Fruit fly (Drosophila melanogaster) whole organism, embryonic: ENCODE measurements around the gene CG18748.

Experiments
- ATbp ChIP-seq: fragments of 200-800 bp; sonication (Bioruptor generic); optimal IDR thresholded peaks from 2 replicates; lab custom pipeline; 2017; ENCODE audit warnings: missing biosample characterization, mild to moderate bottlenecking, missing genetic modification characterization, missing genetic modification reagents
- Antp ChIP-seq: fragments of 200-800 bp; sonication (Bioruptor generic); optimal IDR thresholded peaks from 3 replicates; lab custom pipeline; 2016; ENCODE audit warnings: missing biosample characterization, missing genetic modification characterization
- Awh ChIP-seq: fragments of 200-800 bp; sonication (Bioruptor generic); IDR thresholded peaks from 2 replicates; pipeline ENCODE4, ENCODE4 v1.3.6; 2022; ENCODE audit warnings: missing biosample characterization, missing genetic modification characterization
- Blimp-1 ChIP-seq: fragments of 200-800 bp; sonication (Bioruptor generic); optimal IDR thresholded peaks from 3 replicates; lab custom pipeline; 2018; ENCODE audit warnings: missing biosample characterization, missing genetic modification characterization, mild to moderate bottlenecking, moderate library complexity, missing genetic modification reagents
- CG10543 ChIP-seq: fragments of 200-800 bp; sonication (Bioruptor generic); optimal IDR thresholded peaks from 3 replicates; lab custom pipeline; 2017; ENCODE audit warnings: missing biosample characterization, mild to moderate bottlenecking, missing genetic modification characterization, moderate library complexity
- CG11456 ChIP-seq: fragments of 200-800 bp; sonication (Bioruptor generic); IDR thresholded peaks from 3 replicates; pipeline ENCODE4 v1.3.6; 2022; ENCODE audit warnings: missing biosample characterization, missing genetic modification characterization
- CG13296 ChIP-seq: fragments of 200-800 bp; sonication (Bioruptor generic); optimal IDR thresholded peaks from 3 replicates; lab custom pipeline; 2018; ENCODE audit warnings: missing biosample characterization, mild to moderate bottlenecking, missing genetic modification characterization
- CG14441 ChIP-seq: fragments of 200-800 bp; sonication (Bioruptor generic); IDR thresholded peaks from 2 replicates; pipeline ENCODE4 v1.3.6; 2022; ENCODE audit warnings: missing biosample characterization, missing genetic modification characterization
- CG14710 ChIP-seq: fragments of 200-800 bp; sonication (Bioruptor generic); optimal IDR thresholded peaks from 3 replicates; lab custom pipeline; 2019; ENCODE audit warnings: missing biosample characterization, mild to moderate bottlenecking, missing genetic modification characterization, moderate library complexity
- CG1602 ChIP-seq: fragments of 200-800 bp; sonication (Bioruptor generic); optimal IDR thresholded peaks from 3 replicates; lab custom pipeline; 2016; ENCODE audit warnings: missing biosample characterization, missing genetic modification characterization
- CG17186 ChIP-seq: fragments of 200-800 bp; sonication (Bioruptor generic); optimal IDR thresholded peaks from 3 replicates; lab custom pipeline; 2017; ENCODE audit warnings: missing biosample characterization, missing genetic modification reagents, missing genetic modification characterization
- CG17568 ChIP-seq: fragments of 200-800 bp; sonication (Bioruptor generic); optimal IDR thresholded peaks from 2 replicates; lab custom pipeline; 2018; ENCODE audit warnings: missing biosample characterization, mild to moderate bottlenecking, missing genetic modification characterization, moderate library complexity
- CG17829 ChIP-seq: fragments of 200-800 bp; optimal IDR thresholded peaks from 2 replicates; lab custom pipeline; 2019; ENCODE audit warnings: missing biosample characterization, mild to moderate bottlenecking, missing genetic modification characterization, moderate library complexity
- CG31224 ChIP-seq: fragments of 200-800 bp; sonication (Bioruptor generic); IDR thresholded peaks from 2 replicates; pipeline ENCODE4 v1.3.6; 2022; ENCODE audit warnings: missing biosample characterization, missing genetic modification characterization
- CG3281 ChIP-seq: fragments of 200-800 bp; sonication (Bioruptor generic); optimal IDR thresholded peaks from 3 replicates; lab custom pipeline; 2017; ENCODE audit warnings: missing biosample characterization, mild to moderate bottlenecking, missing genetic modification characterization
- CG33213 ChIP-seq: fragments of 200-800 bp; sonication (Bioruptor generic); optimal IDR thresholded peaks from 3 replicates; lab custom pipeline; 2016; ENCODE audit warnings: missing biosample characterization, missing genetic modification characterization
- CG4424 ChIP-seq: fragments of 200-800 bp; sonication (Bioruptor generic); optimal IDR thresholded peaks from 3 replicates; lab custom pipeline; 2016; ENCODE audit warnings: missing biosample characterization, missing genetic modification characterization
- CG6683 ChIP-seq: fragments of 200-800 bp; sonication (Bioruptor generic); optimal IDR thresholded peaks from 2 replicates; lab custom pipeline; 2017; ENCODE audit warnings: missing biosample characterization, mild to moderate bottlenecking, missing genetic modification characterization, missing genetic modification reagents
- CG6854 ChIP-seq: fragments of 200-800 bp; sonication (Bioruptor generic); optimal IDR thresholded peaks from 3 replicates; lab custom pipeline; 2017; ENCODE audit warnings: missing biosample characterization, mild to moderate bottlenecking, missing genetic modification characterization
- CG7372 ChIP-seq: fragments of 200-800 bp; sonication (Bioruptor generic); IDR thresholded peaks from 2 replicates; pipeline ENCODE4 v1.3.6; 2022; ENCODE audit warnings: missing biosample characterization, missing genetic modification characterization
- CG8089 ChIP-seq: fragments of 200-800 bp; sonication (Bioruptor generic); optimal IDR thresholded peaks from 3 replicates; lab custom pipeline; 2016; ENCODE audit warnings: missing biosample characterization, missing genetic modification characterization
- Dip3 ChIP-seq: fragments of 200-800 bp; sonication (Bioruptor generic); optimal IDR thresholded peaks from 3 replicates; lab custom pipeline; 2016; ENCODE audit warnings: missing biosample characterization, missing genetic modification characterization
- Doc3 ChIP-seq: fragments of 200-800 bp; sonication (Bioruptor generic); IDR thresholded peaks from 3 replicates; pipeline ENCODE4 v1.3.6; 2022; ENCODE audit warnings: missing biosample characterization, missing genetic modification characterization; ENCODE audit not compliant: partially characterized antibody
- Fer2 ChIP-seq: fragments of 200-800 bp; sonication (Bioruptor generic); optimal IDR thresholded peaks from 2 replicates; lab custom pipeline; 2018; ENCODE audit warnings: missing biosample characterization, mild to moderate bottlenecking, missing genetic modification characterization, moderate library complexity
- Fer3 ChIP-seq: fragments of 200-800 bp; sonication (Bioruptor generic); optimal IDR thresholded peaks from 2 replicates; lab custom pipeline; 2018; ENCODE audit warnings: missing biosample characterization, mild to moderate bottlenecking, missing genetic modification characterization, moderate library complexity
- HmgZ ChIP-seq: fragments of 200-800 bp; sonication (Bioruptor generic); optimal IDR thresholded peaks from 2 replicates; lab custom pipeline; 2018; ENCODE audit warnings: missing biosample characterization, mild to moderate bottlenecking, missing genetic modification characterization
- Hmr ChIP-seq: fragments of 200-800 bp; sonication (Bioruptor generic); optimal IDR thresholded peaks from 3 replicates; lab custom pipeline; 2017; ENCODE audit warnings: mild to moderate bottlenecking, missing biosample characterization, missing genetic modification reagents, missing genetic modification characterization
- Jarid2 ChIP-seq: fragments of 200-800 bp; sonication (Bioruptor generic); optimal IDR thresholded peaks from 3 replicates; lab custom pipeline; 2017; ENCODE audit warnings: mild to moderate bottlenecking, missing biosample characterization, missing genetic modification reagents, missing genetic modification characterization
- Kr ChIP-seq: fragments of 200-800 bp; sonication (Bioruptor generic); optimal IDR thresholded peaks from 2 replicates; lab custom pipeline; 2017; ENCODE audit warnings: missing biosample characterization, mild to moderate bottlenecking, missing genetic modification characterization
- Lim3 ChIP-seq: fragments of 200-800 bp; sonication (Bioruptor generic); IDR thresholded peaks from 2 replicates; pipeline ENCODE4 v1.3.6; 2022; ENCODE audit warnings: missing biosample characterization, missing genetic modification characterization
- Sox102F ChIP-seq: fragments of 200-800 bp; sonication (Bioruptor generic); optimal IDR thresholded peaks from 2 replicates; lab custom pipeline; 2018; ENCODE audit warnings: missing biosample characterization, mild to moderate bottlenecking, missing genetic modification characterization, moderate library complexity
- dati ChIP-seq: fragments of 200-800 bp; sonication (Bioruptor generic); IDR thresholded peaks from 2 replicates; pipeline ENCODE4 v1.3.6; 2022; ENCODE audit warnings: missing biosample characterization, missing genetic modification characterization
- dmrt99B ChIP-seq: fragments of 200-800 bp; sonication (Bioruptor generic); optimal IDR thresholded peaks from 2 replicates; lab custom pipeline; 2018; ENCODE audit warnings: missing biosample characterization, mild to moderate bottlenecking, missing genetic modification characterization, moderate library complexity
- emc ChIP-seq: fragments of 200-800 bp; sonication (Bioruptor generic); optimal IDR thresholded peaks from 2 replicates; lab custom pipeline; 2016; ENCODE audit warnings: missing biosample characterization, missing genetic modification characterization
- en ChIP-seq: fragments of 200-800 bp; sonication (Bioruptor generic); optimal IDR thresholded peaks from 2 replicates; lab custom pipeline; 2016; ENCODE audit warnings: missing biosample characterization, missing genetic modification characterization
- esg ChIP-seq: fragments of 200-800 bp; sonication (Bioruptor generic); conservative IDR thresholded peaks from 2 replicates; pipeline ENCODE4 v1.3.6; 2022; ENCODE audit warnings: missing biosample characterization, missing genetic modification characterization
- fd3F ChIP-seq: fragments of 200-800 bp; sonication (Bioruptor generic); optimal IDR thresholded peaks from 2 replicates; lab custom pipeline; 2018; ENCODE audit warnings: missing biosample characterization, mild to moderate bottlenecking, missing genetic modification characterization, moderate library complexity
- gce ChIP-seq: fragments of 200-800 bp; sonication (Bioruptor generic); IDR thresholded peaks from 3 replicates; pipeline ENCODE4 v1.3.6; 2022; ENCODE audit warnings: missing biosample characterization, missing genetic modification characterization
- gem ChIP-seq: fragments of 200-800 bp; sonication (Bioruptor generic); optimal IDR thresholded peaks from 2 replicates; lab custom pipeline; 2019; ENCODE audit warnings: missing biosample characterization, mild to moderate bottlenecking, missing genetic modification characterization, moderate library complexity
- jigr1 ChIP-seq: fragments of 200-800 bp; sonication (Bioruptor generic); IDR thresholded peaks from 3 replicates; pipeline ENCODE4 v1.3.6; 2022; ENCODE audit warnings: missing biosample characterization, missing genetic modification characterization
- kni ChIP-seq: fragments of 200-800 bp; sonication (Bioruptor generic); optimal IDR thresholded peaks from 3 replicates; lab custom pipeline; 2017; ENCODE audit warnings: mild to moderate bottlenecking, missing biosample characterization, missing genetic modification reagents, missing genetic modification characterization
- org-1 ChIP-seq: fragments of 200-800 bp; sonication (Bioruptor generic); optimal IDR thresholded peaks from 2 replicates; lab custom pipeline; 2017; ENCODE audit warnings: missing biosample characterization, missing genetic modification characterization
- pb ChIP-seq: fragments of 200-800 bp; sonication (Bioruptor generic); optimal IDR thresholded peaks from 3 replicates; lab custom pipeline; 2016; ENCODE audit warnings: missing biosample characterization, missing genetic modification characterization
- pros ChIP-seq: fragments of 200-800 bp; sonication (Bioruptor generic); optimal IDR thresholded peaks from 3 replicates; lab custom pipeline; 2019; ENCODE audit warnings: missing biosample characterization, mild to moderate bottlenecking, missing genetic modification characterization, moderate library complexity
- pzg ChIP-seq: fragments of 200-800 bp; sonication (Bioruptor generic); optimal IDR thresholded peaks from 3 replicates; lab custom pipeline; 2018; ENCODE audit warnings: missing biosample characterization, mild to moderate bottlenecking, missing genetic modification characterization, moderate library complexity
- sens-2 ChIP-seq: fragments of 200-800 bp; sonication (Bioruptor generic); IDR thresholded peaks from 2 replicates; pipeline ENCODE4 v1.3.6; 2022; ENCODE audit warnings: missing biosample characterization, missing genetic modification characterization
- tin ChIP-seq: fragments of 200-800 bp; sonication (Bioruptor generic); optimal IDR thresholded peaks from 3 replicates; lab custom pipeline; 2016; ENCODE audit warnings: missing biosample characterization, missing genetic modification characterization
- zfh1 ChIP-seq: fragments of 200-800 bp; sonication (Bioruptor generic); IDR thresholded peaks from 3 replicates; pipeline ENCODE4 v1.3.6; 2022; ENCODE audit warnings: missing biosample characterization, missing genetic modification characterization

Gene CG18748

DNA sequence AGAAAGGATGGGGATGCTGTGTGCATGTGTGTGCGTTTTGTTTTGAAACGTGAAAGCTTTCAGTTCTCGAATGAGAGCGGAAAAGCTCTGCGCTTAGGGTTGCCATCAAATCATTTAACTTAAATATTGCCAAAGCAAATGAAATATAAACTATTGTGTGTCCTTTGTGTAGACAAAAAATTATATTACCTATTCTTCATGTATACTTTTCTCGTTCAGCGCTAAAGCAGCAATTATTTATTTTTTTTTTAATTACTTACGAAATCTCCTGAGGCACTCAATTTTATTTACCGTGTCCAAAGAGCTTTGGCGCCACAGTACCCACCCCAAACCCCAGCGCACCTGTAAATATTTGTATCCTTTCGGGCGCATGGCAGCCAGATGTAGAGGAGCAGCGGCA lies 33.8 kb upstream of the CG18748 start (continued):
- TF ChIP-seq Dip3 (GFP tag; lab: Kevin White, UChicago) = peak; percentile 6
- peak; percentile 35; the same call in 1 of the 2 replicates for TF ChIP-seq esg (GFP tag; lab: Robert Waterston, UW)
- no peak for TF ChIP-seq Kr (GFP tag; lab: Kevin White, UChicago)

dm6 chr3R:7813981-7814529 lies 26.3 kb upstream of the CG18748 start, which contains the start of gene CG34384:
Gene CG34384 (plus strand): TSS chr3R:7814361.
- TF ChIP-seq Doc3 (no peak), Antp (GFP tag; lab: Kevin White, UChicago) (peak; percentile 40), Jarid2 (no peak), tin (GFP tag; lab: Kevin White, UChicago) (peak; percentile 67), emc (peak; percentile 34), ATbp (peak; percentile 15), CG17829 (peak; percentile 44), fd3F (GFP tag; lab: Kevin White, UChicago) (peak; percentile 9), CG7372 (no peak), CG17186 (GFP tag; lab: Kevin White, UChicago) (no peak), jigr1 (GFP tag; lab: Robert Waterston, UW) (no peak), dati (no peak), CG14441 (GFP tag; lab: Robert Waterston, UW) (peak; percentile 33; the same call in 1 of the 2 replicates), CG11456 (GFP tag; lab: Robert Waterston, UW) (0 out of 3 replicates have a peak, but pooled peaks have one; percentile 68), CG6683 (peak; percentile 52), CG33213 (GFP tag; lab: Kevin White, UChicago) (no peak), CG14710 (tag; lab: Kevin White, UChicago) (peak; percentile 72), zfh1 (no peak), CG4424 (GFP tag; lab: Kevin White, UChicago) (peak; percentile 69), CG6854 (peak; percentile 65), Hmr (GFP tag; lab: Kevin White, UChicago) (peak; percentile 76), Awh (GFP tag; lab: Robert Waterston, UW) (no peak), CG10543 (GFP tag; lab: Kevin White, UChicago) (peak; percentile 84), CG8089 (GFP tag; lab: Kevin White, UChicago) (peak; percentile 8), sens-2 (GFP tag; lab: Robert Waterston, UW) (no peak), gem (tag; lab: Kevin White, UChicago) (peak; percentile 65), Blimp-1 (GFP tag; lab: Kevin White, UChicago) (peak; percentile 43), pzg (GFP tag; lab: Kevin White, UChicago) (no peak), Dip3 (GFP tag; lab: Kevin White, UChicago) (no peak), esg (GFP tag; lab: Robert Waterston, UW) (no peak), pros (GFP tag; lab: Kevin White, UChicago) (no peak), pb (GFP tag; lab: Kevin White, UChicago) (no peak), en (peak; percentile 17), CG1602 (GFP tag; lab: Kevin White, UChicago) (peak; percentile 35), CG31224 (GFP tag; lab: Robert Waterston, UW) (no peak), Fer2 (peak; percentile 25), gce (GFP tag; lab: Robert Waterston, UW) (no peak), HmgZ (peak; percentile 12), Fer3 (tag; lab: Kevin White, UChicago) (peak; percentile 8), dmrt99B (peak; percentile 70), CG3281 (GFP tag; lab: Kevin White, UChicago) (peak; percentile 80), Sox102F (GFP tag; lab: Kevin White, UChicago) (peak; percentile 23), CG17568 (GFP tag; lab: Kevin White, UChicago) (no peak), CG13296 (peak; percentile 67), org-1 (GFP tag; lab: Kevin White, UChicago) (peak; percentile 72), kni (GFP tag; lab: Kevin White, UChicago) (peak; percentile 15), Lim3 (GFP tag; lab: Robert Waterston, UW) (no peak)
